Worm (Caenorhabditis elegans): ENCODE data around the gene mtx-2.

ce11 chrIII:7718318-7718717 is 45.1 kb downstream of the mtx-2 start:
- TF ChIP-seq mdl-1 (tag; optimal IDR thresholded peaks at IDR 0.05) (peak in 1 of 2 experiments; percentile 49), mbf-1 (tag; optimal IDR thresholded peaks at IDR 0.05) (no peak), ama-1 (optimal IDR thresholded peaks at IDR 0.05) (no peak), nhr-25 (tag; optimal IDR thresholded peaks at IDR 0.05) (peak; percentile 54), nhr-237 (tag; optimal IDR thresholded peaks at IDR 0.05) (no peak), ceh-82 (tag; optimal IDR thresholded peaks at IDR 0.05) (no peak), dmd-4 (tag; optimal IDR thresholded peaks at IDR 0.05) (no peak), lin-39 (tag; optimal IDR thresholded peaks at IDR 0.05) (no peak), snpc-4 (tag; optimal IDR thresholded peaks at IDR 0.05) (no peak)

Measured in whole organism, L2 larva.